Fruit fly (Drosophila melanogaster): ENCODE measurements around the gene elg1.

DNA sequence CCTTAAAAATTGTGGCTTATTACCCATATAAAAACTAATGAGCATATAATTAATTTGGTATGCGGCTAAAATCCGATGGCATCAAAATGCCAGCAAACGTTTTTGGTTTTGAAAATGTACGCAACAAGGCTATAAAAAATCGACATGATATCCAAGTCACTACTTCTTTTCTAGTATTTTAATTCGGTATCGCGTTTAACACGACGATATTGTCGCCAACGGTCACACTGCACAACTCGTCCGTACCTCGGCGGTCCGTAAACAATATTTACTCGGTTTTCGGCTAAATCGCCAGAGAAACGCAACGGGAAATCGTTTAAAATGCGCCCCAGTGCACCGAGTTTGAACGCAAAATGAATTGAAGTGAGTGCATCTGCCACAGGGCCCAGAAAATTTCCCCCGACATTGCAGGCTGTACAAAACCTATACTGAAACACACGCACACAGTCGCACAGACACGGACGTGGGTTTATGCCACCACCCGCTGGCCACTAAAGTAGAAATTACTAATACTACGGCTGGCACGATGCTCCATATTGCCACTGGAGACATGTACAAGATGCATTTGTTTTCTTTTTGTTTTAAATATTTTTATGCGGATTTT lies 18.7 kb upstream of the elg1 start, which contains the start of gene Taf4:
- TF ChIP-seq CG11504 (tag; optimal IDR thresholded peaks at IDR 0.05) (no peak), gsb (GFP tag; IDR thresholded peaks at IDR 0.05) (no peak), Sox102F (GFP tag; optimal IDR thresholded peaks at IDR 0.05) (no peak), CG30403 (GFP tag; optimal IDR thresholded peaks at IDR 0.05) (no peak), CG4328 (GFP tag; optimal IDR thresholded peaks at IDR 0.05) (no peak), repo (GFP tag; optimal IDR thresholded peaks at IDR 0.05) (no peak), CG14860 (GFP tag; IDR thresholded peaks at IDR 0.05; ENCODE audit: partially characterized antibody) (no peak), Trl (optimal IDR thresholded peaks at IDR 0.05) (no peak), Trl (GFP tag; optimal IDR thresholded peaks at IDR 0.05) (no peak), h (optimal IDR thresholded peaks at IDR 0.05) (no peak), dmrt11E (tag; optimal IDR thresholded peaks at IDR 0.05) (no peak), fd96Cb (tag; optimal IDR thresholded peaks at IDR 0.05) (no peak), Hand (GFP tag; optimal IDR thresholded peaks at IDR 0.05) (no peak)
